Fruit fly (Drosophila melanogaster) S2 (cell line): ENCODE measurements around the gene TkR86C.

ENCODE experiments used
- CG8478 ChIP-seq: fragments of >200 bp; optimal IDR thresholded peaks from 2 replicates; lab custom pipeline; 2018
- CTCF ChIP-seq, 2 experiments: fragments of >200 bp; optimal IDR thresholded peaks; 2 replicates each; lab custom pipeline; 2018

The TkR86C gene

DNA sequence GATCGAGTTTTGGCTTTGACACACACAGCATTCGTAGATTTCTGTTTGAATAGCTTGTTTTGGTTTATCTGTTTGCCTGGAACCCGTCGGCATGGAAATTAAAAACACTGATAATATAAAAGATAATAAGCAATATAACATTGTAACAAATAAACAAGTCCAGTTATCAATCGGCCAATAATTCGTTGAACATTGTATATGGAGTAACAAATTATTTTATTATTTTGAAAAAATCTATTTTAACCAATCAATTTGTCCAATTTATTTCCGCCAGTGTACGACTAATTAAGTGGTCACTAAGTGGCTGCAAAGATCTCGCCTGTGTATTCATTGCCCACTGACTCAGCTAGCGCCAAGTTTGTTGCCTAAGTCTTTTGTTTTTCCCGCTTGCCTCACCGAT lies 62.2 kb downstream of the TkR86C start:
- no peak for TF ChIP-seq CTCF (optimal IDR thresholded peaks at IDR 0.05; lab: Kevin White, UChicago)
- TF ChIP-seq CG8478 (lab: Kevin White, UChicago), result no peak

DNA sequence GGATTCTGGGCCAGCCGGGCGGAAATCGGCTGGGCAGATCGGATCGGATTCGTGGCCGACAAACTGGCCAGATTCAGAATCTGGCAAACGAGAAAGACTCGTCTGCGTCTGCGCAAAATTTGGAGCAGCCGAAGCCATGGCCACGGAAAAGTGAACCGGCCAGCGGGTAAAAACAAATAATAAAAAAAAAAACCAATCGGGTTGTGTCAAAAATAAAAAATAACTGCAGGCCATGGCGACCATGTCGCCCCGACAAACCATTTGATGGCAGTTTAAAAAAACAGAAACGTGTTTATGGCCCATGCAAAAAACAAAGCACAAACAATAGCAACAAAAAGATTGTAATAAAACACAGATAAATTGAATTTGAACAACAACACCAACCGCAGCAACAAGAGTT lies 62.9 kb downstream of the TkR86C start:
- TF ChIP-seq CTCF (optimal IDR thresholded peaks at IDR 0.05; lab: Kevin White, UChicago), result no peak
- TF ChIP-seq CG8478 (lab: Kevin White, UChicago), result no peak
